Fruit fly (Drosophila melanogaster): ENCODE results near the gene COX8.

Gene COX8

DNA sequence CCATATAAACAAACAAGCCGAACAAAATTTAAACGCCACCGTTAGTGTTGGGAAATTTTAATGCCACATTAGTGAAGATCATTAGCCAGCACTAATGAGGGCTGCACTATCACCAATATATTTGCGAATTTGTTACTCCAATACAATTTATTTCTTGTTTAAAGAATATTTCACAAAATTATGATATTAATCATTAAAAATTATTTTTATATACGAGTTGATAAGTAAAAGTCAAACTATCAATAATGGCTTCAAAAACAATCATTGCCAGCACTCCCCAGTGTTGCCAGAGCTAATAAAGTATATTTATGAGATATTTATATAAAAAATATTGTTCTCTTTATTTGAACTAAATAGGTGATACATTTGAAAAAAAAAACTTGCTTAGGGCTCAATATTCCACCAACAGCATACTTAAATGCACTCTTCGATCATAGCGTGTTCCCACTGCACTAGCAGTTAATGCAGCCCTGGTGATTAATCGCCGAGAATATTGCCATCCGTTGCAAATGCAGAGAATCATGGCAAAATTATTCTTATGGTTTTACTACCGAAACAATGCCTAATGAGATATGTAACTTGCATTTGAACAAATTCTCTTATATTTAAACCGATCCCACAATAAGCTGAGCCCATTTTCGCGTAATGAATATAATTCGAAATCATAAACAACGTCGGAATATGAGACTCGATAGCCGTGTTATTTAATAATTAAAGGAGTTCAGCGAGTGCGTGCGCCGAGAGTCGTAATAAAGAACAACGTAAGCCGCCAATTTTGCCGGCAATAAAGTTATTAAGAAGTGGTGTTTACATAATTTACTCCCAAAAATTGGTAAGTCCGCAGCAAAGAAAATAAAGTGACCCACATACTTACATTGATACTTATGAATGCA is 23.2 kb downstream of the COX8 start, which contains the start of the genes SAK and Cdk12 (continued):
- TF ChIP-seq CG10147 (GFP tag; optimal IDR thresholded peaks at IDR 0.05) (peak; percentile 82), pho (GFP tag; optimal IDR thresholded peaks at IDR 0.05) (peak; percentile 29), CG4404 (GFP tag; IDR thresholded peaks at IDR 0.05) (peak; percentile 75), CG32767 (GFP tag; IDR thresholded peaks at IDR 0.05) (peak; percentile 53), slp2 (GFP tag; optimal IDR thresholded peaks at IDR 0.05) (peak; percentile 46), corto (GFP tag; optimal IDR thresholded peaks at IDR 0.05) (no peak), run (tag; optimal IDR thresholded peaks at IDR 0.05) (peak; percentile 40), CG6854 (GFP tag; optimal IDR thresholded peaks at IDR 0.05) (peak; percentile 55), CHES-1-like (GFP tag; optimal IDR thresholded peaks at IDR 0.05) (peak; percentile 28), CG16813 (GFP tag; IDR thresholded peaks at IDR 0.05; ENCODE audit: partially characterized antibody) (peak; percentile 55; the same call in 2 of the 3 replicates), seq (GFP tag; IDR thresholded peaks at IDR 0.05) (peak; percentile 64), caup (GFP tag; optimal IDR thresholded peaks at IDR 0.05; ENCODE audit: severe bottlenecking) (peak; percentile 88), HLH4C (GFP tag; IDR thresholded peaks at IDR 0.05; ENCODE audit: partially characterized antibody) (no peak), gro (GFP tag; optimal IDR thresholded peaks at IDR 0.05) (no peak), ase (GFP tag; IDR thresholded peaks at IDR 0.05) (peak; percentile 78), CG18764 (GFP tag; optimal IDR thresholded peaks at IDR 0.05) (peak; percentile 69), CG12659 (GFP tag; optimal IDR thresholded peaks at IDR 0.05) (peak; percentile 91), CG4854 (GFP tag; optimal IDR thresholded peaks at IDR 0.05) (peak; percentile 21), CG12391 (tag; optimal IDR thresholded peaks at IDR 0.05) (peak; percentile 91), Bdp1 (GFP tag; optimal IDR thresholded peaks at IDR 0.05) (peak; percentile 56), btn (GFP tag; optimal IDR thresholded peaks at IDR 0.05) (peak; percentile 1), gsb-n (tag; optimal IDR thresholded peaks at IDR 0.05) (peak; percentile 82), CG5180 (GFP tag; optimal IDR thresholded peaks at IDR 0.05) (no peak), CG12236 (GFP tag; optimal IDR thresholded peaks at IDR 0.05) (no peak), mam (GFP tag; optimal IDR thresholded peaks at IDR 0.05) (peak; percentile 77), CG12071 (GFP tag; optimal IDR thresholded peaks at IDR 0.05) (no peak), CG2116 (GFP tag; optimal IDR thresholded peaks at IDR 0.05) (peak; percentile 74), dm (GFP tag; optimal IDR thresholded peaks at IDR 0.05) (peak; percentile 68), CoRest (tag; optimal IDR thresholded peaks at IDR 0.05) (peak; percentile 91), Asciz (GFP tag; optimal IDR thresholded peaks at IDR 0.05) (peak; percentile 70), CG10321 (GFP tag; IDR thresholded peaks at IDR 0.05) (no peak; the same call in 1 of the 2 replicates), Atf-2 (GFP tag; optimal IDR thresholded peaks at IDR 0.05) (peak; percentile 24), ATbp (GFP tag; optimal IDR thresholded peaks at IDR 0.05) (peak; percentile 40), CG7987 (GFP tag; optimal IDR thresholded peaks at IDR 0.05) (peak; percentile 52), B-H1 (GFP tag; IDR thresholded peaks at IDR 0.05) (peak; percentile 61), Dfd (GFP tag; optimal IDR thresholded peaks at IDR 0.05) (peak in 1 of 2 experiments; percentile 49), CG14667 (GFP tag; IDR thresholded peaks at IDR 0.05) (peak; percentile 80), cg (GFP tag; optimal IDR thresholded peaks at IDR 0.05) (no peak), CG30431 (GFP tag; optimal IDR thresholded peaks at IDR 0.05) (peak; percentile 65), ems (GFP tag; optimal IDR thresholded peaks at IDR 0.05) (peak; percentile 12), Ets65A (GFP tag) (peak; percentile 98), CG1233 (GFP tag; optimal IDR thresholded peaks at IDR 0.05) (peak; percentile 83), chn (GFP tag; optimal IDR thresholded peaks at IDR 0.05) (peak; percentile 47), E2f1 (GFP tag; IDR thresholded peaks at IDR 0.05) (peak; percentile 82), CG34224 (GFP tag; IDR thresholded peaks at IDR 0.05; ENCODE audit: partially characterized antibody) (peak; percentile 37; the same call in 1 of the 3 replicates), Side (GFP tag; optimal IDR thresholded peaks at IDR 0.05) (peak; percentile 20), CG6254 (GFP tag; optimal IDR thresholded peaks at IDR 0.05) (peak; percentile 76), Hr3 (GFP tag; optimal IDR thresholded peaks at IDR 0.05) (peak; percentile 91)

All from whole organism, embryonic.